Worm (Caenorhabditis elegans): ENCODE data around the gene T02H6.6.

- TF ChIP-seq flt-1 (GFP tag; IDR thresholded peaks at IDR 0.05), result no peak
- no peak for TF ChIP-seq T22C8.4 (GFP tag; IDR thresholded peaks at IDR 0.05)
- no peak for TF ChIP-seq klf-2 (GFP tag; conservative IDR thresholded peaks at IDR 0.05)
- no peak for TF ChIP-seq ref-1 (GFP tag; conservative IDR thresholded peaks at IDR 0.05)
- no peak for TF ChIP-seq ztf-23 (GFP tag; IDR thresholded peaks at IDR 0.05)
- no peak for TF ChIP-seq cog-1 (tag; optimal IDR thresholded peaks at IDR 0.05)
- no peak for TF ChIP-seq med-1 (GFP tag; optimal IDR thresholded peaks at IDR 0.05; ENCODE audit: insufficient read depth)
- no peak for TF ChIP-seq tab-1 (GFP tag; IDR thresholded peaks at IDR 0.05)
- TF ChIP-seq ztf-29 (GFP tag; IDR thresholded peaks at IDR 0.05), result no peak
These were observed 7.7 kb upstream of the T02H6.6 start for ce11 chrII:675822-676221.
